Fruit fly (Drosophila melanogaster): Measurements from ENCODE around the gene QC.

The QC gene

dm6 chr3L:5863868-5864413 lies 38.3 kb downstream of the QC start (continued):
- TF ChIP-seq CG15336 (GFP tag; IDR thresholded peaks at IDR 0.05), result no peak
- TF ChIP-seq CG6276 (GFP tag; optimal IDR thresholded peaks at IDR 0.05), result no peak
- no peak for TF ChIP-seq lz (GFP tag; optimal IDR thresholded peaks at IDR 0.05)
- TF ChIP-seq achi (GFP tag; optimal IDR thresholded peaks at IDR 0.05), result peak; percentile 30
- no peak for TF ChIP-seq CG16779 (tag; optimal IDR thresholded peaks at IDR 0.05)
- peak; percentile 29 for TF ChIP-seq CG10631 (GFP tag; optimal IDR thresholded peaks at IDR 0.05)
- TF ChIP-seq eg (GFP tag; IDR thresholded peaks at IDR 0.05), result no peak
- TF ChIP-seq Met (GFP tag; optimal IDR thresholded peaks at IDR 0.05), result peak; percentile 59
- 0 out of 3 replicates have a peak, but pooled peaks have one; percentile 38 for TF ChIP-seq CG6163 (GFP tag; IDR thresholded peaks at IDR 0.05)
- TF ChIP-seq dac (GFP tag; optimal IDR thresholded peaks at IDR 0.05), result no peak
- TF ChIP-seq CG3919 (GFP tag; optimal IDR thresholded peaks at IDR 0.05), result peak; percentile 34
- TF ChIP-seq CG10669 (GFP tag; optimal IDR thresholded peaks at IDR 0.05), result peak; percentile 52
- TF ChIP-seq svp (GFP tag), result peak; percentile 78
- peak; percentile 67 for TF ChIP-seq dsx (GFP tag; optimal IDR thresholded peaks at IDR 0.05; ENCODE audit: poor library complexity, severe bottlenecking)
- TF ChIP-seq fd59A (GFP tag; optimal IDR thresholded peaks at IDR 0.05), result peak; percentile 38

dm6 chr3L:5862994-5863393 lies 39.3 kb downstream of the QC start:
- TF ChIP-seq Eip93F (GFP tag; optimal IDR thresholded peaks at IDR 0.05), result peak; percentile 13
- TF ChIP-seq CG16779 (tag; optimal IDR thresholded peaks at IDR 0.05), result peak; percentile 35
- no peak for TF ChIP-seq Lpt (GFP tag; optimal IDR thresholded peaks at IDR 0.05)
- TF ChIP-seq CG6854 (GFP tag; optimal IDR thresholded peaks at IDR 0.05), result no peak
- no peak for TF ChIP-seq fd85E (GFP tag; optimal IDR thresholded peaks at IDR 0.05)
- TF ChIP-seq achi (GFP tag; optimal IDR thresholded peaks at IDR 0.05), result peak; percentile 54
- TF ChIP-seq CG10669 (GFP tag; optimal IDR thresholded peaks at IDR 0.05), result peak; percentile 54
- TF ChIP-seq CG6163 (GFP tag; IDR thresholded peaks at IDR 0.05), result peak; percentile 56; the same call in 2 of the 3 replicates
- no peak for TF ChIP-seq CG15336 (GFP tag; IDR thresholded peaks at IDR 0.05)
- TF ChIP-seq CG11902 (GFP tag; optimal IDR thresholded peaks at IDR 0.05), result peak; percentile 71
- no peak for TF ChIP-seq CG4318 (GFP tag; optimal IDR thresholded peaks at IDR 0.05)
- peak; percentile 45 for TF ChIP-seq Sox15 (GFP tag; optimal IDR thresholded peaks at IDR 0.05)
- peak; percentile 93 for TF ChIP-seq Eip78C (GFP tag)
- no peak for TF ChIP-seq CG6276 (GFP tag; optimal IDR thresholded peaks at IDR 0.05)
- peak; percentile 55 for TF ChIP-seq acj6 (GFP tag; optimal IDR thresholded peaks at IDR 0.05)
- TF ChIP-seq topi (GFP tag; optimal IDR thresholded peaks at IDR 0.05), result peak; percentile 70
- peak; percentile 15 for TF ChIP-seq CG32006 (GFP tag; optimal IDR thresholded peaks at IDR 0.05)
- TF ChIP-seq Met (GFP tag; optimal IDR thresholded peaks at IDR 0.05), result peak; percentile 72
- peak; percentile 73 for TF ChIP-seq CG3919 (GFP tag; optimal IDR thresholded peaks at IDR 0.05)
- TF ChIP-seq Eip75B (GFP tag; optimal IDR thresholded peaks at IDR 0.05), result peak; percentile 65
- peak; percentile 47 for TF ChIP-seq pdm3 (GFP tag; optimal IDR thresholded peaks at IDR 0.05)
- peak; percentile 48 for TF ChIP-seq CG34406 (GFP tag; optimal IDR thresholded peaks at IDR 0.05)
- peak; percentile 59 for TF ChIP-seq CG3032 (tag; optimal IDR thresholded peaks at IDR 0.05)
- TF ChIP-seq OdsH (GFP tag; optimal IDR thresholded peaks at IDR 0.05), result peak; percentile 57
- TF ChIP-seq net (GFP tag; optimal IDR thresholded peaks at IDR 0.05), result peak; percentile 42
- TF ChIP-seq salr (GFP tag; optimal IDR thresholded peaks at IDR 0.05), result peak in 1 of 2 experiments; percentile 11
- TF ChIP-seq CG8319 (GFP tag; optimal IDR thresholded peaks at IDR 0.05), result peak; percentile 34
- peak; percentile 2 for TF ChIP-seq CG9139 (GFP tag; optimal IDR thresholded peaks at IDR 0.05)
- TF ChIP-seq CG11294 (GFP tag; IDR thresholded peaks at IDR 0.05), result no peak
- no peak for TF ChIP-seq fkh (GFP tag; optimal IDR thresholded peaks at IDR 0.05)
- peak; percentile 59 for TF ChIP-seq Ets21C (GFP tag; optimal IDR thresholded peaks at IDR 0.05)
- TF ChIP-seq Blimp-1 (GFP tag; optimal IDR thresholded peaks at IDR 0.05), result peak; percentile 32
- no peak for TF ChIP-seq CG8119 (GFP tag; IDR thresholded peaks at IDR 0.05)
- peak; percentile 51 for TF ChIP-seq spab (GFP tag; optimal IDR thresholded peaks at IDR 0.05)
- TF ChIP-seq fd59A (GFP tag; optimal IDR thresholded peaks at IDR 0.05), result peak; percentile 58
- no peak for TF ChIP-seq eg (GFP tag; IDR thresholded peaks at IDR 0.05)
- peak; percentile 68 for TF ChIP-seq CG6808 (GFP tag; optimal IDR thresholded peaks at IDR 0.05)
- TF ChIP-seq vri (GFP tag; optimal IDR thresholded peaks at IDR 0.05), result peak; percentile 62
- TF ChIP-seq CG11762 (GFP tag; optimal IDR thresholded peaks at IDR 0.05; ENCODE audit: insufficient read depth), result peak; percentile 47
- TF ChIP-seq CG1621 (tag; optimal IDR thresholded peaks at IDR 0.05), result peak; percentile 40
- TF ChIP-seq CG6792 (GFP tag; optimal IDR thresholded peaks at IDR 0.05), result peak; percentile 71
- TF ChIP-seq svp (GFP tag), result peak; percentile 91
- peak; percentile 71 for TF ChIP-seq Smox (GFP tag; optimal IDR thresholded peaks at IDR 0.05)
- peak; percentile 72 for TF ChIP-seq lz (GFP tag; optimal IDR thresholded peaks at IDR 0.05)
